Worm (Caenorhabditis elegans) whole organism, dauer: Measurements from ENCODE around the gene mpst-4.
"Not testable (repeated sequence)": the region's sequence is repeated elsewhere in the genome, so short reads cannot be mapped to it uniquely, and the experiment has no call there.

Experiments used
- unc-62 ChIP-seq: sonication (generic microtip); optimal IDR thresholded peaks from 2 replicates; lab custom pipeline; 2017; ENCODE audit warnings: missing biosample characterization, missing genetic modification reagents, missing genetic modification characterization

The mpst-4 gene

ce11 chrII:4863357-4863756 lies at the start of gene mpst-4, which contains the start of gene F11G11.14:
TSS of gene mpst-4 (minus strand) at chrII:4863457.
TSS of gene F11G11.14 (plus strand) at chrII:4863681.
- TF ChIP-seq unc-62: no peak

- TF ChIP-seq unc-62: no peak
Measured at ce11 chrII:4908160-4908559, 44.9 kb upstream of the mpst-4 start.

- TF ChIP-seq unc-62: no peak
Measured at ce11 chrII:4905883-4906282, 42.6 kb upstream of the mpst-4 start.

DNA sequence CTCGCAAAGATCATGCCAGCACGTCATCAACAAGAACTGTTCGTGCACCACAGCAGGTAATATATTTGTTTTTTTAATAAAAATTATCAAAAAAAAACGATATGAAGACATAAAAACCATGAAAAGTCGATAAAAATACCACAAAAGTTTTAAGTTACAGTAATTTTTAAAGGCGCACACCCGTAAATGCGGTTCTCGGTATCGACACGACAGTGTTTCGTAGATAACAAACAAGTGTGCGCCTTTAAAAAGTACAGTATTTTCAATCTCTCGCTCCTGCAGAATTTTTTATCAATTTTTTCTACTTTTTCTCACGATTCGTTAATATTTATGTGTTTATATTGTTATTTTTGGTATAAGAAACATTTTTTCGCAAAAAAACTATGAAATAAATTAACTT lies 42.1 kb upstream of the mpst-4 start:
- TF ChIP-seq unc-62: no peak

DNA sequence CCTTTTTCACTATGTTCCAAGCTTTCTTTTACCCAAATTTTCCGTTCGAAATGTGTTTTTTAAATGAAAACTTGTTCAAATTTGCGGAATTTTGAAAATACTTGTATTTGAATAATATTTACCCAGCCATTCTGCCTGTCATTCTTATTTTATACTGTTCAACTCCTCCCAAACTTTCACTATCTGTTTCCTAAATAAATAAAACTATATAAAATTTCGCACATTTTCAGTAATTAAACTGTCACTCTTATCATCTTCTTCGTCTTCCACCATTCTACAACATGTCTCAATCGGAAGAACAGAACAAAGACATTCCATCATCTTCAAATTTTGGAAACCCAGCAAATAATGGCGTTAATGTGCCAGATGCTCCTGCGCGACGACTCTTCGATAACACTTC lies 41.5 kb upstream of the mpst-4 start, which contains the start of gene btbd-10:
Gene btbd-10 (plus strand): TSS at position 231 of the 400 bp plus-strand sequence.
- no peak for TF ChIP-seq unc-62

ce11 chrII:4904277-4904676 lies 41.0 kb upstream of the mpst-4 start:
- TF ChIP-seq unc-62: no peak

DNA sequence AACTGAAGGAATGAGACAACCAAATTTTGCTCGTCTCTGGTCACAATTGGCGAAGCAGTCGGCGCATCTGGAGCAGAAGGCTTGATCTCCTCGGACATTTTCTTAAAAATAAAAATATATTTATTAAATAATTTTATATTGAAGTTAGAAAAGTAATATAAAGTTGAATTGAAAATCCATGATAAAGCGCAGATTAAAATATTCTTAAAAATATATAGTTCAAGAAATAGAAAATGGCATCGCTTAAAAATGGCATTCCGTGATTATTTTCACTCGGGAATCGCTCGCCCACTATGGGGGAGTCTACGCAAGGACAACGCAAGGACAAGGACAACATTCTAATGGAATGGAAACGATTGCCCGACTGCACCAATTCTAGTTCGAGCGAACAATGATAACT lies 40.4 kb upstream of the mpst-4 start, which contains the start of gene sgt-1:
Gene sgt-1 (minus strand): TSS at position 101 of the 400 bp plus-strand sequence.
- TF ChIP-seq unc-62: not testable (repeated sequence)

- no peak for TF ChIP-seq unc-62
Measured at ce11 chrII:4902035-4902434, 38.8 kb upstream of the mpst-4 start, which contains the start of gene R05F9.9. TSS of gene R05F9.9 (minus strand) at chrII:4902100.

- TF ChIP-seq unc-62: not testable (repeated sequence)
Measured at ce11 chrII:4898529-4898928, 35.3 kb upstream of the mpst-4 start, which contains the start of gene msp-32. TSS of gene msp-32 (plus strand) at chrII:4898829.

ce11 chrII:4892594-4892993 lies 29.3 kb upstream of the mpst-4 start, which contains the start of gene msp-33:
TSS of gene msp-33 (minus strand) at chrII:4892694.
- no peak for TF ChIP-seq unc-62

ce11 chrII:4891012-4891775 lies 27.9 kb upstream of the mpst-4 start, which contains the start of gene gst-9:
TSS of gene gst-9 (plus strand) at chrII:4891585.
- no peak for TF ChIP-seq unc-62

ce11 chrII:4888527-4889487 lies 25.6 kb upstream of the mpst-4 start, which contains the start of gene pgm-1:
TSS of gene pgm-1 (plus strand) at chrII:4889437.
- no peak for TF ChIP-seq unc-62

DNA sequence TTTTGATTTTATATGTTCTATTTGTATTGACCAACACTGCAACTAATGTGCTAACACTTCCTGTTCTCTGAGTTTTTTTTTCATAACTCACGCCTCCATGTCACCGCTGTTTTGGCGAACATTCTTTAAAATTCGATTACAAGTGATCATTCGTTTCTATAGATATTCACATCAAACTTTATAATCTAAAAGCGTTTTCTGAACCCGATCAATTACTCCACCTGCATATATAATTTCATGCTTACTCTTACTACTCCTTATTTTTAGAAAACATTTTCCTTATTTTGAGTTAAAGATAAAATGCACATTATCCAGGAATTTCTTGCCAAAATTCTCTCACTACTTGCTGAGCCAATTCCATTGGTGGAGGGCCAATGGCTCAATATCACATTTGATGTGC lies 22.7 kb upstream of the mpst-4 start, which contains the start of gene R05F9.7:
Gene R05F9.7 (plus strand): TSS at position 301 of the 400 bp plus-strand sequence.
- TF ChIP-seq unc-62: no peak

DNA sequence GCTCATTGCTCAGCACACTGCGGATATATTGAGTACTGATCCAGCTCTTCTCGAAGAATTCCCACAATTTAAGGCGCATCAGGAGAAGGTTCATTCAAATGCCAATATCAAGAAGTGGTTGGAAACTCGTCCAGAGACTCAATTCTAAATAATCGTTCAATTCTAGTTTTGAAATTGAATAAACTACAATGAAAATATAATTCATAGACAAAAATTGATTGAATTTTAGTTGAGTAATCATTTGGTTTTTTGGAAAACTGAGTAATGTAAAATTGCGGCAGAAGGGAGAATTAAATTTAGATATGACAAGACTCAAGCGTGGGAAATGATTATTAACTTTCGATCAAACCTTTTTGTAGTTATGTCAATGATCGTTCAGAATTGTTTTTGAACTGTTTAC lies 21.1 kb upstream of the mpst-4 start:
- TF ChIP-seq unc-62: no peak

DNA sequence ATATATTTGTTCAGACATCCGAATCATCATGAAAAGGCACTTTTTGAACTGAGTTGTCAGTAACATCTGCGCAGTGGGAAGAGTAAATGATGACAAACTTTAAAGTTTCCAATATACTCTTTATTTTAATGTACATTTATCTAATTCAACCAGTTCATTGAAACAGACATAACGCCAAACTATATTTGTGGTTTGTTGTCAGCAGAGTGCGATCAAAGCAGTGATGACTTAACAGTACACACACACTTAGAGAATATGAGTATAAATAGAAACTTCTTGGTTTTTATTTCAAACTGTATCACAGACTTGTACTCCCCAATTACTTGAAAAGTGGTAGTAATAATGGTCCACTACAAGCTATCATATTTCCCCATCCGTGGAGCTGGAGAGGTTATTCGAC lies 20.2 kb upstream of the mpst-4 start, which contains the start of gene gst-8:
Gene gst-8 (plus strand): TSS at position 301 of the 400 bp plus-strand sequence.
- no peak for TF ChIP-seq unc-62

DNA sequence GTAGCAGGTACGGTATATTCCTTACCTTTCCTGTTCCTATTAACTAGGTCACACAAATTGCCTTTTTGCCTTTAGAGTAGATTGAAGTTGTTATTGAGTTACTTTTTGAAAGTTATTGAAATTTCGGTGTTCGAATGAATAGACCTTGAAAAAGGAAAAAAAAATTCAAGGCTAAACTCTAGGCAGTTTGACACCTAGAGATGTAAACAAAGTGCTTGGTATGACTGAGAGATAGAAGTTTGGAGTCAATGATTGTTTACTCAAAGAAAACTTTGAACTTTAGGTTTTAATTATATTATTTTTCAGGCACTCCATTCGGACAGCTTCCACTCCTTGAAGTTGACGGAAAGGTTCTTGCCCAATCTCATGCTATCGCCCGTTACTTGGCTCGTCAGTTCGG lies 19.2 kb upstream of the mpst-4 start:
- TF ChIP-seq unc-62: no peak

DNA sequence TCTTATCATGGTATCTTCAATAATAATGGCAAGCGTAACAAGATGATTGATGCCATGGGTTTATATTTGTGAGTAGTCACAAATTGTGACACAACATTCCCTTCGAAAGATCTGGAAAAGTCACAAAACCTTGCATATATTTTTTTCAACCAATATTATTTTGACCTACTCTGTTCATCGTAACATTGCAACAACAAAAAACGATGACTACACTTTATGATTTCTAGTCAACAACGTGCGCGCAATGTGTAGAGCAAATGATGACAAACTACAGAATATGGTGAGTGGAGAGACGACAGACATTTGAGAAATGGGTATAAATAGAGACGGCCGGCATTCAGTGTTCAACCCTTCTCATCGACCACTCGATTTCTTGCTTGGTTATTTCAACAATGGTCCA lies 18.5 kb upstream of the mpst-4 start, which contains the start of gene gst-7:
Gene gst-7 (plus strand): TSS at position 336 of the 400 bp plus-strand sequence.
- no peak for TF ChIP-seq unc-62
